Worm (Caenorhabditis elegans): ENCODE measurements around the gene Y7A5A.6.

DNA sequence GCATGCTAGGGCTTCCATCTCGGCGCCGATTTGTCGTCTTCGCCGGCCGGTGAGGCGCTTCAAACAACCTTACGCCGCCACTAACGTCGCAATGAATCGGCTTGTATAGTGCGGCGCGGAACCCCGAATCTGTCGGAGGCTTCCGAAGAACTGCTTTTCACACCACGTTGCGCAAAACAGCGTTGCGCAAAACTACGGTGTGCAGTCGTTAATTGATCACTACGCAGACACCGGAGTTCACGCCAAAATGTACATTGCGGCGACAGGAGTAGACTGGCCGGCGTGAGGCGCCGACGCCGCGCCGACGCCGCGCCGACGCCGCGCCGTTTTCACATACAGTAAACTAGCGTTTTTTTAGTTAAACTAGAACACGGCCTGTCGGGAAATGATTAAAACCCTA, 2.3 kb upstream of the Y7A5A.6 start:
- TF ChIP-seq dao-5 (tag; optimal IDR thresholded peaks at IDR 0.05) (no peak), W03F9.2 (tag; optimal IDR thresholded peaks at IDR 0.05) (no peak), him-1 (tag; optimal IDR thresholded peaks at IDR 0.05) (no peak)
